Fruit fly (Drosophila melanogaster): Measurements from ENCODE around the gene CG8641.

- TF ChIP-seq h (optimal IDR thresholded peaks at IDR 0.05) (no peak), psq (optimal IDR thresholded peaks at IDR 0.05) (no peak), insv (optimal IDR thresholded peaks at IDR 0.05) (no peak)
Observed at dm6 chr3L:7069099-7069498, 8.2 kb downstream of the CG8641 start, which contains the start of gene CG32391.

All from Kc167 (cell line).